Fruit fly (Drosophila melanogaster) whole organism, embryonic: ENCODE results near the gene rno.

Experiments used
- CG10267 ChIP-seq: fragments of 200-800 bp; sonication (Bioruptor generic); optimal IDR thresholded peaks from 2 replicates; lab custom pipeline; 2018; ENCODE audit warnings: missing biosample characterization, mild to moderate bottlenecking, missing genetic modification characterization, moderate library complexity
- CG12071 ChIP-seq: fragments of 200-800 bp; sonication (Bioruptor generic); optimal IDR thresholded peaks from 3 replicates; lab custom pipeline; 2018; ENCODE audit warnings: missing biosample characterization, mild to moderate bottlenecking, missing genetic modification characterization
- CG15479 ChIP-seq: fragments of 200-800 bp; sonication (Bioruptor generic); optimal IDR thresholded peaks from 3 replicates; lab custom pipeline; 2019; ENCODE audit warnings: missing biosample characterization, mild to moderate bottlenecking, missing genetic modification characterization, moderate library complexity
- CG16863 ChIP-seq: fragments of 200-800 bp; sonication (Bioruptor generic); optimal IDR thresholded peaks from 3 replicates; lab custom pipeline; 2016; ENCODE audit warnings: missing biosample characterization, missing genetic modification characterization
- CG31441 ChIP-seq: fragments of 200-800 bp; sonication (Bioruptor generic); IDR thresholded peaks from 2 replicates; pipeline ENCODE4 v1.3.6; 2022; ENCODE audit warnings: missing biosample characterization, missing genetic modification characterization
- CG3281 ChIP-seq: fragments of 200-800 bp; sonication (Bioruptor generic); optimal IDR thresholded peaks from 3 replicates; lab custom pipeline; 2017; ENCODE audit warnings: missing biosample characterization, mild to moderate bottlenecking, missing genetic modification characterization
- CG4328 ChIP-seq: fragments of 200-800 bp; sonication (Bioruptor generic); optimal IDR thresholded peaks from 3 replicates; lab custom pipeline; 2017; ENCODE audit warnings: missing biosample characterization, missing genetic modification reagents, missing genetic modification characterization
- CG5953 ChIP-seq: fragments of 200-800 bp; sonication (Bioruptor generic); IDR thresholded peaks from 2 replicates; pipeline ENCODE4 v1.3.6; 2022; ENCODE audit warnings: missing biosample characterization, missing genetic modification characterization
- CG8478 ChIP-seq: fragments of >200 bp; optimal IDR thresholded peaks from 2 replicates; lab custom pipeline; 2018
- CG9876 ChIP-seq: fragments of 200-800 bp; sonication (Bioruptor generic); optimal IDR thresholded peaks from 2 replicates; lab custom pipeline; 2016; ENCODE audit warnings: missing biosample characterization, missing genetic modification characterization
- D ChIP-seq, 2 experiments: fragments of 200-800 bp in 1 of 2; fragments of >200 bp in 1 of 2; sonication (Bioruptor generic) in 1 of 2; optimal IDR thresholded peaks; 2 replicates in 1 of 2; 3 replicates in 1 of 2; lab custom pipeline; 2017; ENCODE audit warnings: mild to moderate bottlenecking in 1 of 2, missing biosample characterization in 1 of 2, missing genetic modification characterization in 1 of 2, missing genetic modification reagents in 1 of 2
- Tbp ChIP-seq: fragments of >200 bp; optimal IDR thresholded peaks from 2 replicates; lab custom pipeline; 2018; ENCODE audit warnings: missing biosample characterization, missing genetic modification characterization
- ro ChIP-seq: fragments of 200-800 bp; sonication (Bioruptor generic); IDR thresholded peaks from 2 replicates; pipeline ENCODE4 v1.3.6; 2022; ENCODE audit warnings: missing biosample characterization, missing genetic modification characterization

DNA sequence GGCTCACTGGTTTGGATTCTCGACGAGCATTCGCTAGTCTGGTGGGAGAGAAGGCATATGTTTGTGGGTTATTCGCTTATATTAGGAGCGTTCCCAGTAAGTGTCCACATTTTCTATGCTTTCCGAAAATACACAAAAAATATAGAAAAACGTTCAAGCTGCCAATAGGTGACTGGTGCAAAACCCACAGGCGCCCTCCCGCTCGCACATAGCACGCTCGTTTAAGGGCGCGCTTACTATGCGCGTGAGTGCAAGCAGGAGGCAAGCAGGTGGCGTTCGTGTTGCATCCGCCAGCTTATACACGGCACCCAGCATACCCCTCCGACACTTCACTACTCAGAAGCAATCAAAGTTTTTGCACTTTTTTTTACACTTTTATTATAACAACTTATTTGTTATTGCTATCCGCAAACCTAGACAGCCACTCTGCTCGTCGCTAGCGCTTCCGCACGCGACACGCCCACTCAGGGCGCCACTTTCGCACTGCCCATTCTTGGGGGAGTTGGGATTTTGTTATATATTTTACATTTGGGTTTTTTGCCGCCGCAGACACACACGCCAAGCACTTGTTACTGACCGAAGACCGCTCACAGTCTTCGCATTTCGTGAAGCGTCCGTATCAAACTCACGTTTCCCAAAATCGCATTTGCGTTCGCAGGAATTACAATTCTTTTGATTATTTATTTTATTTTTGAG lies 364 bp downstream of the rno start:
- TF ChIP-seq CG4328 (GFP tag; lab: Kevin White, UChicago) (no peak), CG12071 (GFP tag; lab: Kevin White, UChicago) (no peak), CG15479 (no peak), D (optimal IDR thresholded peaks at IDR 0.05; lab: Kevin White, UChicago) (no peak), D (GFP tag; optimal IDR thresholded peaks at IDR 0.05; lab: Kevin White, UChicago) (no peak), CG9876 (GFP tag; lab: Kevin White, UChicago) (peak; percentile 30), CG5953 (no peak), CG16863 (GFP tag; lab: Kevin White, UChicago) (no peak), CG31441 (GFP tag; lab: Robert Waterston, UW) (no peak), CG8478 (lab: Kevin White, UChicago) (peak; percentile 91), ro (GFP tag; lab: Robert Waterston, UW) (no peak), Tbp (GFP tag; lab: Kevin White, UChicago) (no peak), CG3281 (GFP tag; lab: Kevin White, UChicago) (no peak), CG10267 (tag; lab: Kevin White, UChicago) (no peak)
